Fruit fly (Drosophila melanogaster): ENCODE measurements around the gene elm.

elm gene

DNA sequence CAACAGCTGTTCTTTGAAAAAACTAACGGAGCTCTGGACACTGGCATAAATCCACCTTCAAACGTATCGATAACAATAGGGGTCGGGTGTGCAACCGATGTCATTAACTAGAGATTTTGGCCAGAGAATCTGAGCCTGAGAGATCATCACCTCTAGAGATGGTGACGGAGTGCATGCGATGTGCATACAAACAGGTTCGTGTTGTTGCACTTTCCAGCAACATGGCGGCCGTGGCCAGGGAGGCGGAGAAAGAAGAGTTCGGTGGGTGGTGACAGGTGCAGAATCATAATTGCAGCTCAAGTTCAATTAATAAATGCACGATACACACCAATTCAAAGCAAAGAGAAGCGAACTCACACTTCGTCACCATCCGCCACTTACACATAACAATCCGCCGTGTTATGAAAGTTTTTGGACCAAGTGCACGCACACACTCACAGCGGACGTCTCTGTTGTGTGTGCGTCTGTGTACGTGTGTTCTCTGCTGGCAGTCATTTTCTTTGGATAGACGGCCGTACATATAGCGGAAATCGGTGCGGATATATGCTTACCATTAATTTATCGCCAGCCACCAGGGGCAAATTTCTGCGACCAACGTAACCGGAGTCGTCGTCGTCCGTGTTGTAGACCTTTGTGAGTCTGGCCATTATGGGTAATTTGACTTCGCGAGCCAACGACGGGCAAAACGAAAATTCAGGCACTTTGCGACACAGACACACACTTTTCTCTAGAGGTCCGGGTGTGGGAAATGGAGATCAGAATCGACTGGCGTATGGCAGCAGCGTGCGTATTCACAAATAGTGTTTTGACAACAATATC, 4.5 kb upstream of the elm start (continued):
- TF ChIP-seq vvl (GFP tag; IDR thresholded peaks at IDR 0.05) = peak; percentile 31; the same call in 1 of the 2 replicates
- TF ChIP-seq slou (GFP tag; optimal IDR thresholded peaks at IDR 0.05) = no peak
- TF ChIP-seq CG9727 (GFP tag; optimal IDR thresholded peaks at IDR 0.05) = no peak
- TF ChIP-seq CG18599 (GFP tag; optimal IDR thresholded peaks at IDR 0.05) = no peak
- TF ChIP-seq salm (tag; optimal IDR thresholded peaks at IDR 0.05) = no peak
- no peak for TF ChIP-seq CG3838 (GFP tag; optimal IDR thresholded peaks at IDR 0.05)
- TF ChIP-seq CG4730 (GFP tag; IDR thresholded peaks at IDR 0.05) = no peak
- TF ChIP-seq lilli (GFP tag; optimal IDR thresholded peaks at IDR 0.05) = peak; percentile 0
- TF ChIP-seq Nf-YA (GFP tag; IDR thresholded peaks at IDR 0.05) = no peak
- TF ChIP-seq al (GFP tag; IDR thresholded peaks at IDR 0.05) = no peak
- no peak for TF ChIP-seq ind (GFP tag; optimal IDR thresholded peaks at IDR 0.05)
- TF ChIP-seq YL-1 (GFP tag; optimal IDR thresholded peaks at IDR 0.05) = peak; percentile 76
- TF ChIP-seq CG13296 (GFP tag; optimal IDR thresholded peaks at IDR 0.05) = peak; percentile 12
- no peak for TF ChIP-seq dm (GFP tag; optimal IDR thresholded peaks at IDR 0.05)
- TF ChIP-seq CG8290 (GFP tag; optimal IDR thresholded peaks at IDR 0.05) = no peak
- peak in 1 of 2 experiments; percentile 30 for TF ChIP-seq CG8290 (tag; optimal IDR thresholded peaks at IDR 0.05)
- TF ChIP-seq ttk (GFP tag; IDR thresholded peaks at IDR 0.05) = 0 out of 2 replicates have a peak, but pooled peaks have one; percentile 10
- TF ChIP-seq CG7839 (tag; optimal IDR thresholded peaks at IDR 0.05) = no peak
- TF ChIP-seq CG17385 (GFP tag; optimal IDR thresholded peaks at IDR 0.05) = no peak
- no peak for TF ChIP-seq lov (optimal IDR thresholded peaks at IDR 0.05)
- TF ChIP-seq lov (GFP tag; IDR thresholded peaks at IDR 0.05) = no peak
- peak; percentile 24 for TF ChIP-seq D (optimal IDR thresholded peaks at IDR 0.05)
- TF ChIP-seq D (GFP tag; optimal IDR thresholded peaks at IDR 0.05) = no peak
- TF ChIP-seq croc (GFP tag; conservative IDR thresholded peaks at IDR 0.05) = no peak
- no peak for TF ChIP-seq twi (tag; optimal IDR thresholded peaks at IDR 0.05)
- TF ChIP-seq Lpt (GFP tag; optimal IDR thresholded peaks at IDR 0.05) = no peak
- no peak for TF ChIP-seq chn (GFP tag; optimal IDR thresholded peaks at IDR 0.05)
- no peak for TF ChIP-seq ac (GFP tag; optimal IDR thresholded peaks at IDR 0.05)
- TF ChIP-seq repo (GFP tag; optimal IDR thresholded peaks at IDR 0.05) = no peak
- no peak for TF ChIP-seq ash1 (GFP tag; optimal IDR thresholded peaks at IDR 0.05)
- no peak for TF ChIP-seq CG31388 (GFP tag; optimal IDR thresholded peaks at IDR 0.05)
- no peak for TF ChIP-seq CG14860 (GFP tag; IDR thresholded peaks at IDR 0.05; ENCODE audit: partially characterized antibody)
- TF ChIP-seq CG10543 (GFP tag; optimal IDR thresholded peaks at IDR 0.05) = no peak
- no peak for TF ChIP-seq ase (GFP tag; IDR thresholded peaks at IDR 0.05)
- TF ChIP-seq Antp (GFP tag; optimal IDR thresholded peaks at IDR 0.05) = peak; percentile 3
- no peak for TF ChIP-seq CG11723 (GFP tag; optimal IDR thresholded peaks at IDR 0.05)
- TF ChIP-seq kni (GFP tag; optimal IDR thresholded peaks at IDR 0.05) = peak; percentile 4
- no peak for TF ChIP-seq abd-A (tag; optimal IDR thresholded peaks at IDR 0.05)
- no peak for TF ChIP-seq Six4 (GFP tag; optimal IDR thresholded peaks at IDR 0.05)
- no peak for TF ChIP-seq B-H2 (GFP tag; optimal IDR thresholded peaks at IDR 0.05)
- no peak for TF ChIP-seq CG4820 (GFP tag; optimal IDR thresholded peaks at IDR 0.05)
- no peak for TF ChIP-seq Dad (GFP tag; optimal IDR thresholded peaks at IDR 0.05)
- TF ChIP-seq seq (GFP tag; IDR thresholded peaks at IDR 0.05) = no peak
- no peak for TF ChIP-seq HLH3B (GFP tag; IDR thresholded peaks at IDR 0.05)
- no peak for TF ChIP-seq CG13894 (tag; optimal IDR thresholded peaks at IDR 0.05)
- no peak for TF ChIP-seq CG7556 (GFP tag; optimal IDR thresholded peaks at IDR 0.05)
- no peak for TF ChIP-seq zf30C (GFP tag; optimal IDR thresholded peaks at IDR 0.05)
- TF ChIP-seq sd (tag; optimal IDR thresholded peaks at IDR 0.05) = no peak
- TF ChIP-seq Xbp1 (GFP tag; optimal IDR thresholded peaks at IDR 0.05) = no peak
- peak; percentile 36 for TF ChIP-seq CG2116 (GFP tag; optimal IDR thresholded peaks at IDR 0.05)
- TF ChIP-seq en (GFP tag; optimal IDR thresholded peaks at IDR 0.05) = no peak

All from whole organism, embryonic.